Worm (Caenorhabditis elegans) whole organism, L1 larva: ENCODE measurements around the gene lex-1.
A peak's percentile ranks its signal among the peaks of the same experiment; 100 is the strongest.

Experiments
- aly-2 ChIP-seq: fragments of 150-350 bp; optimal IDR thresholded peaks from 2 replicates; lab custom pipeline; 2014; ENCODE audit warnings: missing biosample characterization, missing genetic modification characterization
- lsy-2 ChIP-seq, 2 experiments: fragments of 150-350 bp; optimal IDR thresholded peaks; 2 replicates each; lab custom pipeline; 2014; ENCODE audit warnings: missing biosample characterization in 2 of 2, missing genetic modification characterization in 2 of 2
- mdl-1 ChIP-seq, 2 experiments: fragments of 150-350 bp; optimal IDR thresholded peaks; 2 replicates each; lab custom pipeline; 2014 to 2017; ENCODE audit warnings: missing biosample characterization in 2 of 2, missing genetic modification characterization in 2 of 2, inconsistent platforms in 1 of 2
- nhr-12 ChIP-seq: sonication (generic microtip); optimal IDR thresholded peaks from 2 replicates; lab custom pipeline; 2017; ENCODE audit warnings: missing biosample characterization, missing genetic modification characterization
- nhr-76 ChIP-seq: sonication (generic microtip); optimal IDR thresholded peaks from 2 replicates; lab custom pipeline; 2017; ENCODE audit warnings: missing biosample characterization, missing genetic modification characterization
- pag-3 ChIP-seq: sonication (generic microtip); optimal IDR thresholded peaks from 2 replicates; lab custom pipeline; 2017; ENCODE audit warnings: missing genetic modification characterization, mild to moderate bottlenecking, missing compliant biosample characterization, antibody characterized with exemption, borderline replicate concordance; ENCODE audit not compliant: insufficient read depth
- snpc-4 ChIP-seq: fragments of 150-350 bp; optimal IDR thresholded peaks from 2 replicates; lab custom pipeline; 2014; ENCODE audit warnings: missing biosample characterization, missing genetic modification characterization
- unc-130 ChIP-seq: fragments of 150-350 bp; optimal IDR thresholded peaks from 2 replicates; lab custom pipeline; 2017; ENCODE audit warnings: missing biosample characterization, missing genetic modification characterization, inconsistent platforms
- ztf-11 ChIP-seq, 2 experiments: sonication (generic microtip); optimal IDR thresholded peaks; 2 replicates each; lab custom pipeline; 2016 to 2017; ENCODE audit warnings: missing genetic modification characterization in 2 of 2, missing biosample characterization in 1 of 2, missing compliant biosample characterization in 1 of 2
- ztf-4 ChIP-seq: fragments of 150-350 bp; optimal IDR thresholded peaks from 2 replicates; lab custom pipeline; 2014; ENCODE audit warnings: missing biosample characterization, missing genetic modification characterization

DNA sequence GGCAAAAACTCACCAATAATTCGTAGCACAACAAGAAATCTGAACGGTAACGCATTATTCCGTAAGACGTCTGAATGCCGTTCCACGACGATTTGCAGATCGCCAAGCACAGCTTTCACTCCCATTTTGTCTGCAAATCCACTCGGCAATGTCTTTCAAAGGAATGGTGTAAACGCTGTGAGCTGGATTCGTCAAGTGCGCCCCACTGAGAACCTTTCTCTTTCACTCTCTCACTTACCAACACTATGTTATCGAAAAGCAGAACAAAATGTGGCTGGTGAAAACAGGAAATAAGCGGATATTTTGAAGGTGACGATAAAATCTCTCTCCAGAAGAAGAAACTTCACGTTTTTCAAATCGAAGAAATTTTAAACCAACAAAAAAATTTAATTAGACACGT is 9.6 kb downstream of the lex-1 start:
- no peak for TF ChIP-seq ztf-11 (tag; optimal IDR thresholded peaks at IDR 0.05; lab: Kevin White, UChicago)
- TF ChIP-seq mdl-1 (tag; optimal IDR thresholded peaks at IDR 0.05; lab: Kevin White, UChicago), result no peak
- no peak for TF ChIP-seq ztf-4 (tag; lab: Kevin White, UChicago)
- no peak for TF ChIP-seq snpc-4 (tag; lab: Kevin White, UChicago)
- no peak for TF ChIP-seq pag-3 (tag; lab: Kevin White, UChicago)
- TF ChIP-seq lsy-2 (tag; optimal IDR thresholded peaks at IDR 0.05; lab: Kevin White, UChicago), result peak; percentile 19 to 71
- TF ChIP-seq nhr-12 (tag; lab: Kevin White, UChicago), result no peak
- TF ChIP-seq unc-130 (tag; lab: Kevin White, UChicago), result no peak
- no peak for TF ChIP-seq nhr-76 (tag; lab: Kevin White, UChicago)
- peak; percentile 43 for TF ChIP-seq aly-2 (tag; lab: Kevin White, UChicago)
